Worm (Caenorhabditis elegans) whole organism, L4 larva: ENCODE measurements around the gene skr-16.

Source experiments
- F10B5.3 ChIP-seq: sonication (generic microtip); optimal IDR thresholded peaks from 2 replicates; lab custom pipeline; 2016; ENCODE audit warnings: mild to moderate bottlenecking, missing genetic modification characterization, missing compliant biosample characterization
- T20F7.1 ChIP-seq: fragments of 200-800 bp; sonication (Bioruptor generic); optimal IDR thresholded peaks from 2 replicates; lab custom pipeline; 2018; ENCODE audit warnings: mild to moderate bottlenecking, missing genetic modification characterization, missing compliant biosample characterization
- T26A8.4 ChIP-seq: fragments of 200-800 bp; sonication (Bioruptor generic); IDR thresholded peaks from 2 replicates; pipeline ENCODE4 v1.3.6; 2022; ENCODE audit warnings: missing genetic modification characterization, missing compliant biosample characterization
- Y105C5A.15 ChIP-seq: fragments of 200-800 bp; sonication (Bioruptor generic); IDR thresholded peaks from 2 replicates; pipeline ENCODE4 v1.3.6; 2022; ENCODE audit warnings: missing genetic modification characterization, missing compliant biosample characterization
- aha-1 ChIP-seq: fragments of 150-350 bp; peaks from one replicate; lab custom pipeline; 2014; ENCODE audit warnings: missing biosample characterization, missing genetic modification characterization
- aly-2 ChIP-seq: sonication (generic microtip); optimal IDR thresholded peaks from 2 replicates; lab custom pipeline; 2018; ENCODE audit warnings: missing biosample characterization, missing genetic modification characterization
- ama-1 ChIP-seq: fragments of 150-350 bp; optimal IDR thresholded peaks from 2 replicates; lab custom pipeline; 2014; ENCODE audit warnings: inconsistent platforms, mixed read lengths
- arid-1 ChIP-seq: fragments of 200-800 bp; sonication (Bioruptor generic); conservative IDR thresholded peaks from 2 replicates; pipeline ENCODE4 v1.3.6; 2022; ENCODE audit warnings: missing genetic modification reagents, missing genetic modification characterization, missing compliant biosample characterization
- ceh-20 ChIP-seq: fragments of 200-800 bp; sonication (Bioruptor generic); IDR thresholded peaks from 2 replicates; pipeline ENCODE4 v1.3.6; 2022; ENCODE audit warnings: missing genetic modification reagents, missing genetic modification characterization, missing compliant biosample characterization
- ceh-44 ChIP-seq: fragments of 200-800 bp; sonication (Bioruptor generic); IDR thresholded peaks from 2 replicates; pipeline ENCODE4 v1.3.6; 2022; ENCODE audit warnings: missing genetic modification reagents, missing genetic modification characterization, missing compliant biosample characterization
- ceh-62 ChIP-seq: sonication (generic microtip); optimal IDR thresholded peaks from 2 replicates; lab custom pipeline; 2017; ENCODE audit warnings: missing biosample characterization, missing genetic modification characterization
- ceh-82 ChIP-seq: sonication (generic microtip); optimal IDR thresholded peaks from 2 replicates; lab custom pipeline; 2017; ENCODE audit warnings: missing biosample characterization, missing genetic modification characterization
- ctbp-1 ChIP-seq: fragments of 200-800 bp; sonication (Bioruptor generic); IDR thresholded peaks from 2 replicates; pipeline ENCODE4 v1.3.6; 2022; ENCODE audit warnings: missing genetic modification reagents, missing genetic modification characterization, missing compliant biosample characterization
- daf-16 ChIP-seq, 3 experiments: sonication (generic microtip); optimal IDR thresholded peaks; 2 replicates each; lab custom pipeline; 2016 to 2017; ENCODE audit warnings: missing genetic modification characterization in 3 of 3, missing genetic modification reagents in 3 of 3, mild to moderate bottlenecking in 2 of 3, missing compliant biosample characterization in 2 of 3, missing biosample characterization in 1 of 3, moderate library complexity in 1 of 3
- daf-8 ChIP-seq: fragments of 200-800 bp; sonication (Bioruptor generic); IDR thresholded peaks from 2 replicates; pipeline ENCODE4 v1.3.6; 2022; ENCODE audit warnings: missing genetic modification characterization, missing compliant biosample characterization
- dmd-6 ChIP-seq: fragments of 200-800 bp; sonication (Bioruptor generic); IDR thresholded peaks from 2 replicates; pipeline ENCODE4 v1.3.6; 2022; ENCODE audit warnings: missing genetic modification reagents, missing genetic modification characterization, missing compliant biosample characterization
- dpl-1 ChIP-seq: fragments of 150-350 bp; optimal IDR thresholded peaks from 2 replicates; lab custom pipeline; 2014; ENCODE audit warnings: missing biosample characterization, missing genetic modification reagents, missing genetic modification characterization
- duxl-1 ChIP-seq: sonication (generic microtip); optimal IDR thresholded peaks from 2 replicates; lab custom pipeline; 2016; ENCODE audit warnings: mild to moderate bottlenecking, missing genetic modification characterization, moderate library complexity, missing compliant biosample characterization; ENCODE audit not compliant: poor library complexity
- fkh-10 ChIP-seq: fragments of 150-350 bp; optimal IDR thresholded peaks from 2 replicates; lab custom pipeline; 2014; ENCODE audit warnings: missing biosample characterization, missing genetic modification reagents, missing genetic modification characterization
- hlh-11 ChIP-seq: fragments of 200-800 bp; sonication (Bioruptor generic); optimal IDR thresholded peaks from 2 replicates; lab custom pipeline; 2018; ENCODE audit warnings: mild to moderate bottlenecking, missing genetic modification characterization, missing compliant biosample characterization
- hlh-30 ChIP-seq: sonication (generic microtip); optimal IDR thresholded peaks from 2 replicates; lab custom pipeline; 2017; ENCODE audit warnings: antibody characterized with exemption, mild to moderate bottlenecking, missing genetic modification characterization, missing compliant biosample characterization; ENCODE audit not compliant: insufficient read depth
- jun-1 ChIP-seq: fragments of 150-350 bp; optimal IDR thresholded peaks from 2 replicates; lab custom pipeline; 2014; ENCODE audit warnings: missing biosample characterization, missing genetic modification reagents, missing genetic modification characterization
- lin-13 ChIP-seq: fragments of 150-350 bp; optimal IDR thresholded peaks from 2 replicates; lab custom pipeline; 2014; ENCODE audit warnings: missing biosample characterization, missing genetic modification reagents, missing genetic modification characterization
- lir-3 ChIP-seq: sonication (generic microtip); optimal IDR thresholded peaks from 2 replicates; lab custom pipeline; 2016; ENCODE audit warnings: mild to moderate bottlenecking, missing genetic modification characterization, missing compliant biosample characterization
- lsy-2 ChIP-seq, 2 experiments: fragments of 150-350 bp in 1 of 2; sonication (generic microtip) in 1 of 2; optimal IDR thresholded peaks; 2 replicates each; lab custom pipeline; 2014 to 2017; ENCODE audit warnings: missing biosample characterization in 2 of 2, missing genetic modification characterization in 2 of 2
- mep-1 ChIP-seq: fragments of 150-350 bp; sonication (generic microtip); optimal IDR thresholded peaks from 3 replicates; lab custom pipeline; 2014; ENCODE audit warnings: missing biosample characterization, missing genetic modification characterization
- mes-2 ChIP-seq: sonication (generic microtip); optimal IDR thresholded peaks from 2 replicates; lab custom pipeline; 2016; ENCODE audit warnings: missing genotype, mild to moderate bottlenecking, missing genetic modification characterization, missing compliant biosample characterization; ENCODE audit not compliant: poor library complexity, severe bottlenecking
- mxl-3 ChIP-seq: fragments of 200-800 bp; sonication (Bioruptor generic); optimal IDR thresholded peaks from 2 replicates; lab custom pipeline; 2018; ENCODE audit warnings: mild to moderate bottlenecking, missing genetic modification characterization, missing compliant biosample characterization
- nhr-10 ChIP-seq: fragments of 150-350 bp; optimal IDR thresholded peaks from 2 replicates; lab custom pipeline; 2014; ENCODE audit warnings: missing biosample characterization, missing genetic modification characterization
- nhr-102 ChIP-seq: sonication (generic microtip); optimal IDR thresholded peaks from 2 replicates; lab custom pipeline; 2016; ENCODE audit warnings: mild to moderate bottlenecking, missing genetic modification characterization, moderate library complexity, missing compliant biosample characterization
- nhr-11 ChIP-seq: fragments of 150-350 bp; optimal IDR thresholded peaks from 2 replicates; lab custom pipeline; 2014; ENCODE audit warnings: missing biosample characterization, missing genetic modification characterization
- nhr-237 ChIP-seq: sonication (generic microtip); optimal IDR thresholded peaks from 2 replicates; lab custom pipeline; 2017; ENCODE audit warnings: missing biosample characterization, missing genetic modification characterization
- nhr-28 ChIP-seq: fragments of 150-350 bp; optimal IDR thresholded peaks from 2 replicates; lab custom pipeline; 2014; ENCODE audit warnings: missing biosample characterization, missing genetic modification characterization
- nhr-77 ChIP-seq: fragments of 150-350 bp; optimal IDR thresholded peaks from 2 replicates; lab custom pipeline; 2014; ENCODE audit warnings: missing biosample characterization, missing genetic modification characterization
- pha-4 ChIP-seq, 2 experiments: fragments of 150-350 bp in 1 of 2; fragments of 200-800 bp in 1 of 2; sonication (Bioruptor generic) in 1 of 2; IDR thresholded peaks in 1 of 2; optimal IDR thresholded peaks in 1 of 2; 2 replicates each; pipeline versions ENCODE4 v1.3.6 to Lab custom; 2014 to 2022; ENCODE audit warnings: missing genetic modification characterization in 2 of 2, missing genetic modification reagents in 2 of 2, missing biosample characterization in 1 of 2, missing compliant biosample characterization in 1 of 2
- php-3 ChIP-seq: fragments of 200-800 bp; sonication (Bioruptor generic); IDR thresholded peaks from 2 replicates; pipeline ENCODE4 v1.3.6; 2022; ENCODE audit warnings: missing genetic modification reagents, missing genetic modification characterization, missing compliant biosample characterization
- sdz-12 ChIP-seq: fragments of 200-800 bp; sonication (Bioruptor generic); optimal IDR thresholded peaks from 2 replicates; lab custom pipeline; 2018; ENCODE audit warnings: mild to moderate bottlenecking, missing genetic modification characterization, missing compliant biosample characterization
- spr-1 ChIP-seq: sonication (generic microtip); optimal IDR thresholded peaks from 2 replicates; lab custom pipeline; 2016; ENCODE audit warnings: mild to moderate bottlenecking, missing genetic modification characterization, missing compliant biosample characterization
- unc-130 ChIP-seq: sonication (generic microtip); optimal IDR thresholded peaks from 2 replicates; lab custom pipeline; 2016; ENCODE audit warnings: missing genetic modification reagents, missing genetic modification characterization, missing compliant biosample characterization

Gene skr-16

DNA sequence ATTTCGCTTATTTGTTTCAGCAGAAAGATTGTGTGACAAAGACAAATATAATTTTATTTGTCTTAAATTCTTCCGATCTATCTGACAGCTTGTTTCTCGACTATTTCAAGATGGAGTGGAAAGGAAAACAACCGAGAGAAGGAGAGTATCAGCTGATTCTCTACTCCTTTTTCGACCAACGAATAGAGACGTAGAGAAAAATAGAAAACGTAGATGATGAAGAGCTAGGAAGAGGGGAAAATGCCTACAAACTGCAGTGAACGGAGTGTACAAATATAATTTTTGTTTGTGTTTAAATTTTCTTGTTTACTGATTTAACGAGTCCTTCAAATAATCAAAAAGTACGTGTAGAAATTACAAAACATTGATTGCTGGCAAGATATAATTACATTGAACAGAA is 20.8 kb upstream of the skr-16 start (continued):
- TF ChIP-seq Y105C5A.15 (GFP tag; lab: Robert Waterston, UW): no peak

DNA sequence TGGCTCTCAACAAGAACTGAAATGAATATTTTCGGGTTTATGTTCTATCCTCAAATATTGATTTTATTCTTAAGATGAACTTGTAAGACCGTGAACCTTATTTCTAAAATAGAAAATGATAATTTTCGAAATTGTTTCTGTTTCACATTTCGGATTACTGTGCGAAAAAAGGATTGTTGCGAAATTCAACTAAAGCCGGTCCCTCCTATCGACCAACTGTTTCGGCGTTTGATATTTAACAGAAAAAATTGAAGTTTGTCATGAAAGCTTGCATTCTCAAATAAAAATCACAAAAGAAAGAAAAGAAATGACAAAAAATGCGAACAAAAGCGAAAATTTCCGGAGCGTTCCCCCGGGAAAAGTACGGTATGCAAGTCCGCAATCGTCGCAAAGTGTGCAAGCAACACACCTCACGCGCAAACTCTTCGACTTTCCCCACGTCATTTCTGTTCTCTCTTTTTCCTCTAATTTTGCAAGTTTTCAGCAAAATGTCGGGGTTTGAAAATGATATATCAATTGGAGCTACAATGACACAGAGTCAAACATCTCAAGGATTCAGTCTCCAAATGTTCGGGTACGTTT is 19.4 kb upstream of the skr-16 start, which contains the start of gene C34D4.4:
TSS of gene C34D4.4 (plus strand) at position 342 of the 582 bp plus-strand sequence.
- TF ChIP-seq hlh-30 (peak; percentile 1), ama-1 (lab: Kevin White, UChicago) (peak; percentile 46), nhr-28 (tag; lab: Kevin White, UChicago) (peak; percentile 5), dmd-6 (GFP tag; lab: Robert Waterston, UW) (0 out of 2 replicates have a peak, but pooled peaks have one; percentile 15), F10B5.3 (tag; lab: Kevin White, UChicago) (no peak), daf-8 (GFP tag; lab: Robert Waterston, UW) (no peak), daf-16 (GFP tag; optimal IDR thresholded peaks at IDR 0.05; lab: Kevin White, UChicago) (no peak), daf-16 (tag; optimal IDR thresholded peaks at IDR 0.05; lab: Kevin White, UChicago) (peak; percentile 10), aly-2 (tag; lab: Kevin White, UChicago) (no peak), mep-1 (peak; percentile 41), lin-13 (peak; percentile 27), lir-3 (tag; lab: Kevin White, UChicago) (no peak), mes-2 (peak; percentile 52), lsy-2 (tag; optimal IDR thresholded peaks at IDR 0.05; lab: Kevin White, UChicago) (peak; percentile 44 to 96), hlh-11 (tag; lab: Kevin White, UChicago) (peak; percentile 25), ceh-20 (GFP tag; lab: Robert Waterston, UW) (no peak), aha-1 (tag; lab: Kevin White, UChicago) (peak; percentile 56), nhr-77 (no peak), T20F7.1 (no peak), pha-4 (GFP tag; IDR thresholded peaks at IDR 0.05; lab: Robert Waterston, UW) (no peak), pha-4 (tag; optimal IDR thresholded peaks at IDR 0.05; lab: Kevin White, UChicago) (peak; percentile 13), arid-1 (GFP tag; lab: Robert Waterston, UW) (0 out of 2 replicates have a peak, but pooled peaks have one; percentile 37), dpl-1 (peak; percentile 58)
- TF ChIP-seq, all 104 proteins: peak for 14

DNA sequence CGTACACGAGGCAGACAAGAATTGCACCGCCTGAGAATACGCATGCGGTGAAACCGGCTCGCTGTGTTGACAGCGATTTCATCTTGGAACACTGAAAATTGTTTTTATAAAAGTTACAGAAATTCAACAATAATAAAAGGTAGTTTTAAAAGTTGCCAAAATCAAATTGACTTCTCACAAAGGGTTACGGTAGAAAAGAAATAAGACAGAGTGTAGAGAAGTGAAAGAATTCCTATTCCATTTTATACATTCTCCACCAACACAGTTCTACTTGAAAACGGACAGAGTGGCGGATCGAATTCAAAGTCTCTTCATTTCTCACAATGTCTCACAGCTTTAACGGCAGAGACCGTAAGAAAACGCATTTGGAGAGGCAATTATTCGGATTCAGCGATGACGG is 16.1 kb upstream of the skr-16 start, which contains the start of gene col-113:
TSS of gene col-113 (minus strand) at position 101 of the 400 bp plus-strand sequence.
- TF ChIP-seq jun-1 (tag; lab: Kevin White, UChicago) (no peak), T26A8.4 (GFP tag; lab: Robert Waterston, UW) (no peak)

DNA sequence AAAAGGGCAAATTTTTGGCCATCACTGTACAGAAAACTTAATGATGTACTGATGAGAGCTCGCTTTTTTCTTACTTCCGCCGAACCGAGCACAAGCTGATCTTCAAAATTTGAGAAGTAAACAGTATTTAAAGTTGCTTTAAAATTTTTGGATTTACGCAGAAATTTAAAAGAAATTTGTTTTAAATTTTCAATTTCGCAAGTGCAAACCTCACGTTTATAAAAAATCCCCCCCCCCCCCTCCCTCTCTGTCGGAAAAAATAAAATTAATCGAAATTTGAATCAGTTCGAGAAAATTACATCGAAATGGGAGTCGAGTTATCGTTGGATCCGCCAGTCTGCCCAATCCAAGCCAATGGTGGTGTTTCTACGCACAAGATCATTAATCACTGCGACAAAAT is 15.1 kb upstream of the skr-16 start, which contains the start of gene C34D4.3:
TSS of gene C34D4.3 (plus strand) at position 301 of the 400 bp plus-strand sequence.
- no peak for TF ChIP-seq nhr-10
- TF ChIP-seq aha-1 (tag; lab: Kevin White, UChicago): peak; percentile 10
- TF ChIP-seq, all 104 proteins: peak for 1

DNA sequence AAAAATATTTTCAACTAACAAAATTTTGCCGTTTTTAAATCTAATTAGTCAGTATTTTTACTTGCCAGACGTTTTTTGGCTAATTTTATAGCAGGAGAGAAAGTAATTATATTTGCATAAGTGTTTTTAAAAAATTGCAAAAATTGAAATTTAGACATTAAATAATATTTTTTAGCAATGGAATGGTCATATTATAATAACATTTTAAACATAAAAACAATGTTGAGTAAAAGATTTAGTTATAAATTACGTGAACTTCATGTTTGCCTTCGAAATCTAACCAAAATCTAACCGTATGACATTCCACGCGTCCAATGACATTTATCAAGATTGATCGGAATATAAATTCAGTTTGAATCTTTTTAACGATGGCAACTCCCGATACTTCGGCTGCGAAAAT is 14.2 kb upstream of the skr-16 start, which contains the start of gene C34D4.2:
TSS of gene C34D4.2 (plus strand) at position 301 of the 400 bp plus-strand sequence.
- no peak for TF ChIP-seq ceh-44 (GFP tag; lab: Robert Waterston, UW)
- TF ChIP-seq spr-1: no peak
- TF ChIP-seq nhr-11 (tag; lab: Kevin White, UChicago): no peak
- TF ChIP-seq php-3 (GFP tag; lab: Robert Waterston, UW): no peak
- TF ChIP-seq ceh-62 (tag; lab: Kevin White, UChicago): no peak
- no peak for TF ChIP-seq nhr-237 (tag; lab: Kevin White, UChicago)
- TF ChIP-seq fkh-10 (GFP tag; lab: Kevin White, UChicago): no peak
- TF ChIP-seq T26A8.4 (GFP tag; lab: Robert Waterston, UW): no peak
- TF ChIP-seq duxl-1 (tag; lab: Kevin White, UChicago): no peak
- TF ChIP-seq mxl-3: no peak
- TF ChIP-seq ctbp-1: no peak
- TF ChIP-seq unc-130 (GFP tag; lab: Kevin White, UChicago): no peak
- TF ChIP-seq dmd-6 (GFP tag; lab: Robert Waterston, UW): no peak
- no peak for TF ChIP-seq lir-3 (tag; lab: Kevin White, UChicago)
- TF ChIP-seq sdz-12 (GFP tag; lab: Kevin White, UChicago): no peak
- TF ChIP-seq nhr-102 (tag; lab: Kevin White, UChicago): no peak
- no peak for TF ChIP-seq ceh-82 (tag; lab: Kevin White, UChicago)
